Worm (Caenorhabditis elegans): ENCODE measurements around the gene Y97E10AR.3.

Gene Y97E10AR.3

DNA sequence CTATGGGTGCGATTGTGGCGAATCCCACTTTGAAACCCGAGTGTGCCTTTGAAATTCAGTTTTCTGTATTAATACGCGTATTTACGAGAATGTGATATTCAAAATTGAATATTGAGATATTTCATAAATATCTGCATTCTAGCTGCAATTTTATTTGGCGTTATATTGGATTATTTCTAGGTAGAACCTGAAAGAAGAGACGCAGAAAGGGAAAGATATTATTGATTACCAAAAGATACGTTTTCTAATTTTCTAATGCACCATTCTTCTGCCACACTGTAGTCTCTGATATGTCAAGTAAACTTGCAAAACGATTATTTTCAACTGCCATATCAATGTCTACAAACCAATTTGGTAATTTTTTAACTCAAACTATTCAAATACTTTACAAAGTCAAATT lies 14.7 kb upstream of the Y97E10AR.3 start, which contains the start of gene ech-3:
Gene ech-3, plus strand, starts transcription at position 178 of the 400 bp plus-strand sequence.
- TF ChIP-seq B0310.2 (tag; optimal IDR thresholded peaks at IDR 0.05) (no peak), aly-1 (tag; optimal IDR thresholded peaks at IDR 0.05) (no peak), tbx-37 (GFP tag; conservative IDR thresholded peaks at IDR 0.05) (no peak), ceh-13 (GFP tag; optimal IDR thresholded peaks at IDR 0.05) (no peak), ama-1 (optimal IDR thresholded peaks at IDR 0.05) (no peak), scrt-1 (GFP tag; IDR thresholded peaks at IDR 0.05) (no peak), ets-7 (tag; optimal IDR thresholded peaks at IDR 0.05) (no peak), tra-4 (tag; optimal IDR thresholded peaks at IDR 0.05) (no peak), flt-1 (GFP tag; IDR thresholded peaks at IDR 0.05) (no peak), sea-1 (GFP tag; conservative IDR thresholded peaks at IDR 0.05) (no peak), hnd-1 (tag; optimal IDR thresholded peaks at IDR 0.05) (no peak), pes-1 (GFP tag; IDR thresholded peaks at IDR 0.05) (no peak)

DNA sequence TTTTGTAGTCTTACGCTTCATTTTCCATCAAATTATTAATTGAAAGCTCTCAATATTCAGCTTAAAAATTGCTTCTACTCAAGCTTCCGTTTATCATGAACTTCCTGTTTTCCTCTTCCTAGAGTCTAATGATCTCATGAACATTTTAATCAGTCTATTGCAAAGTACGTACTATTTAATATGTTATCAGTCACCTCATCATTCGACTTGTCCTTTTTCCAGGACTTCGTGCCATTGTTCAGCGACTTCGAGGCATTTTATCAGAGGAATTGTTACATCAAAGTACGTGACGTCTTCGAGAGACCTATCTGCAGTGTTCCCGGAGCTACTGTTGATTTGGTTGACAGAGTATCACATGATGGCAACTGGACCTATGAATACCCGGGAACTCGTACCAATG lies 12.5 kb upstream of the Y97E10AR.3 start:
- TF ChIP-seq ceh-36 (tag; optimal IDR thresholded peaks at IDR 0.05), result no peak
- no peak for TF ChIP-seq hnd-1 (tag; optimal IDR thresholded peaks at IDR 0.05)
- no peak for TF ChIP-seq F13C5.2 (tag; optimal IDR thresholded peaks at IDR 0.05)
- no peak for TF ChIP-seq flt-1 (GFP tag; IDR thresholded peaks at IDR 0.05)
- no peak for TF ChIP-seq hmbx-1 (tag; optimal IDR thresholded peaks at IDR 0.05)
- TF ChIP-seq scrt-1 (GFP tag; IDR thresholded peaks at IDR 0.05), result no peak
- TF ChIP-seq pes-1 (GFP tag; IDR thresholded peaks at IDR 0.05), result no peak
- TF ChIP-seq tbx-37 (GFP tag; conservative IDR thresholded peaks at IDR 0.05), result no peak
- TF ChIP-seq sea-1 (GFP tag; conservative IDR thresholded peaks at IDR 0.05), result no peak
- no peak for TF ChIP-seq hmg-4 (GFP tag; optimal IDR thresholded peaks at IDR 0.05)
- TF ChIP-seq ama-1 (optimal IDR thresholded peaks at IDR 0.05), result no peak
- TF ChIP-seq B0310.2 (tag; optimal IDR thresholded peaks at IDR 0.05), result no peak
- TF ChIP-seq tbx-11 (GFP tag; IDR thresholded peaks at IDR 0.05), result no peak
- no peak for TF ChIP-seq tra-4 (tag; optimal IDR thresholded peaks at IDR 0.05)
- TF ChIP-seq aly-1 (tag; optimal IDR thresholded peaks at IDR 0.05), result no peak

DNA sequence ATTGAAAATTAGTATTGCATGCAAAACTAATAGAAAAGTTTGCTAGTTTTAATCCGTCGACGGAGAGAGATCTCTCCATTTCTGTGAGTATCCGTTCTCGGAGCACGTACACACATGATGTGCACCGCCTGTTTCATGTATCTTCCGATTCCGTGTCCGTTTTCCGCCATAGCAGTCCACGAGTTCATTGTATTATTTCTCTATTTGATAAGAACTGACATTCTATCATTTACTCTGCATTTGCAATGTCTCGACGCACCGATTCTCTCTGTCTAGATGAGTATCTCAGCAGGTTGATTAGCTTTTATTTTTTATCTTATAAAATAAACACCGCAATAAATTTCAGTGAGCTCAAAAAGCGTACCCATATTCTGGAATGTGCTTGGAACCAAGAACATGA lies 11.6 kb upstream of the Y97E10AR.3 start:
- TF ChIP-seq ama-1 (optimal IDR thresholded peaks at IDR 0.05) (no peak), pes-1 (GFP tag; IDR thresholded peaks at IDR 0.05) (no peak), aly-1 (tag; optimal IDR thresholded peaks at IDR 0.05) (no peak)

DNA sequence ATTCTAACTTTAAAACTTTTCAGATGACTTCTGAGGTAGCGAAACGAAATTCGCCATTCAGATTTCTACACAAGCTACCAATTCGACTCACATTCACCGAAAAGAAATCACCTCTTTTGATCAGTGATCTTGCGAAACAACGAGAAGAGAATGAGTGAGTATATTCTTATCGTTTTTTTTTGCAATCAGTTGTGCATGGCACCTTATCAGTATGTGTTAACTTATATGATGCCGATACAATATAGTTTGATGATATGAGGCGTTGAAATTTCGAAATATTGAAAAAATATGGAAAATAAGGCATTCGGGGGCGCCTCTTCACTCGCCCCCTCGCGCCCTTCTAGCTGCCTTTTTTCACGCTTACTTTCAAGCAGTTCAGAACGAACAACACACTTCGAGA lies 10.6 kb upstream of the Y97E10AR.3 start:
- TF ChIP-seq hnd-1 (tag; optimal IDR thresholded peaks at IDR 0.05) (no peak), ceh-36 (tag; optimal IDR thresholded peaks at IDR 0.05) (no peak), F13C5.2 (tag; optimal IDR thresholded peaks at IDR 0.05) (no peak), aly-1 (tag; optimal IDR thresholded peaks at IDR 0.05) (no peak), tbx-11 (GFP tag; IDR thresholded peaks at IDR 0.05) (no peak), ets-7 (tag; optimal IDR thresholded peaks at IDR 0.05) (no peak)

DNA sequence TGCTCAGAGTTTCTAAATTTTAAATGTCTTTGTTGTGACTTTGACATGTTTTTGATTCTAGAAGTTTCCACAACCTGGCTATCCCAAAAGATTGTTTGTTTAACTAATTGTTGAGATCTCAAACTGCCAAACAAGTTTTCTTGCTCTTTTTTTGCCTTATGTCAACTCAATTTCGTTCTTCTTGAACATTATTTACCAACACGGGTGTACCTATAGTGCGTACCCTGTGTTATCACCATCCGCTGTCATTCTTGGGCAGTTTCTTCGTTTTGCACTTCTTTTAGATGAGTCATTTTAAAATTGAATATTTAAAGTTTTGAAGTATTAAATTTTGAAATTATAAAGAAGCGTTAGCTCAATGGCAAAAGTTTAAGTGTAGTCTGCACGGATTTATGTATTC lies 9.6 kb upstream of the Y97E10AR.3 start, which contains the start of gene sptl-2:
Gene sptl-2, plus strand, starts transcription at position 280 of the 400 bp plus-strand sequence.
- TF ChIP-seq hmg-4 (GFP tag; optimal IDR thresholded peaks at IDR 0.05) (no peak), hnd-1 (tag; optimal IDR thresholded peaks at IDR 0.05) (no peak), scrt-1 (GFP tag; IDR thresholded peaks at IDR 0.05) (no peak), ceh-13 (GFP tag; optimal IDR thresholded peaks at IDR 0.05) (no peak), tbx-37 (GFP tag; conservative IDR thresholded peaks at IDR 0.05) (no peak), ama-1 (optimal IDR thresholded peaks at IDR 0.05) (no peak), tra-4 (tag; optimal IDR thresholded peaks at IDR 0.05) (no peak), sea-1 (GFP tag; conservative IDR thresholded peaks at IDR 0.05) (no peak), tbx-11 (GFP tag; IDR thresholded peaks at IDR 0.05) (no peak), pes-1 (GFP tag; IDR thresholded peaks at IDR 0.05) (no peak), ets-7 (tag; optimal IDR thresholded peaks at IDR 0.05) (no peak), flt-1 (GFP tag; IDR thresholded peaks at IDR 0.05) (no peak), aly-1 (tag; optimal IDR thresholded peaks at IDR 0.05) (no peak), ceh-36 (tag; optimal IDR thresholded peaks at IDR 0.05) (no peak), B0310.2 (tag; optimal IDR thresholded peaks at IDR 0.05) (no peak), hmbx-1 (tag; optimal IDR thresholded peaks at IDR 0.05) (no peak), F13C5.2 (tag; optimal IDR thresholded peaks at IDR 0.05) (no peak)

DNA sequence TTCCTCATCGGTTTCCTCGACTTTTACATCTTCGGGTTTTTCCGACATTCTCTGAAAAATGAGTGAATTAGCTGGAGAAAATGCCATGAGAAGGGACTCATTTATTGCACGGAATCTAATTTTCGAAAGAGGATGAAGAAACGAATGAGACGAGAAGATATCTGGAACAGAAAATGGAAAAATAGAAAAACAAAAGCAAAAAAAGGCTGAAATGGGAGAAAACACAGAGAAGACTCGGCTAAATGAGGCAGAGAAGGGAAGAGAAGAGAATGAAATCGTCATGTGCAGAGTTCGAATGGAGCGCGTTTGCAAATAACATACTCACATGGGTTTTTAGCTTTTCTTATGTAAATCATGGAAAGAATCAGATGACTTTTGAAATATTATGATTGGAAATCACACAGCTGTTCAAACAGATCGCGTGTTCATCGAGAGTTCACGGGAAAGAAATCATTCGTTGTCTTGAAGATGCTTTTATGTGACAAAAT lies 6.6 kb upstream of the Y97E10AR.3 start, which contains the start of gene Y97E10AR.6:
Gene Y97E10AR.6, minus strand, starts transcription at position 51 of the 488 bp plus-strand sequence.
- TF ChIP-seq aly-1 (tag; optimal IDR thresholded peaks at IDR 0.05) (no peak), ceh-13 (GFP tag; optimal IDR thresholded peaks at IDR 0.05) (no peak), sea-1 (GFP tag; conservative IDR thresholded peaks at IDR 0.05) (no peak), hnd-1 (tag; optimal IDR thresholded peaks at IDR 0.05) (no peak), tra-4 (tag; optimal IDR thresholded peaks at IDR 0.05) (no peak)

DNA sequence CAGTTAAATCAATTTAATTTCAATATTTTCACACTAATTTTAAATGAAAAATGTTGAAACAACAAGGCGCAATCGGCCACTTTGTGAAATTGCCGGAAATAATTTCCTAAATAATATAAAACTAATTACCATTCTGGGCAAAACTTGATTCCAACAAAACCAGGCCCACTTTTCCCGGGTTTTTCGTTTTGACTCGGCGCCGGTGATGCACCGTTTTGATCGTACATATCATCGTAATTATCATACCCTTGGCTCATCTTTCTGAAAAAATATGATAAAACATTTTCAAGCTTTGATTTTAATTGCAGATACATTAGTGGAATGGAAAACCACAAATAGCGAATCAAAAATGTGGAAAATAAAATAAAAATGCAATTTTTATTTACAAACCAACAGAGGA lies 4.7 kb upstream of the Y97E10AR.3 start, which contains the start of gene rpb-9:
Gene rpb-9, minus strand, starts transcription at position 314 of the 400 bp plus-strand sequence.
- TF ChIP-seq hmg-4 (GFP tag; optimal IDR thresholded peaks at IDR 0.05) (no peak), aly-1 (tag; optimal IDR thresholded peaks at IDR 0.05) (no peak), ama-1 (optimal IDR thresholded peaks at IDR 0.05) (no peak), F13C5.2 (tag; optimal IDR thresholded peaks at IDR 0.05) (no peak), sea-1 (GFP tag; conservative IDR thresholded peaks at IDR 0.05) (no peak)

DNA sequence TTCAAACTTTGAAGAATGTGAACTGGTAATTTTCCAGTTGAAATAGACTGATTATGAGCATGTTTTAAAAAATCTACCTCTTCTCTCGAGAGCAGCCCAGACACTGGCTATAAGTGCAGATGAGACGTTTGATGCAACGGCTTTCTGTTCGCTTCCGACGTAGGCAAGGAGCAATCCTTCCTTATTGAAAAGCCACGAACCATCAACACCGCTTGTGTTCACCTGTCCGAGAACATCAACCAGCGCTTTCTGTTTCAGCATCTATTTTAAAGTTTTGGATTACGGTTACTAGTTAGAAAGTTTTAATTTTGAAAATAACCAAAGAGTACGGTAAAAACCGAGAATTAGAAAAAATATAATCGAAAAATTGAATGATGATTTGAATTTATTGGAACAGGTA lies 3.5 kb upstream of the Y97E10AR.3 start, which contains the start of gene lmtr-2:
Gene lmtr-2, minus strand, starts transcription at position 261 of the 400 bp plus-strand sequence.
- no peak for TF ChIP-seq scrt-1 (GFP tag; IDR thresholded peaks at IDR 0.05)
- TF ChIP-seq ama-1 (optimal IDR thresholded peaks at IDR 0.05), result peak; percentile 39
- TF ChIP-seq ceh-36 (tag; optimal IDR thresholded peaks at IDR 0.05), result no peak
